Fruit fly (Drosophila melanogaster) whole organism: ENCODE measurements around the gene CG6592.

Experiments used
- CG8478 ChIP-seq: fragments of >200 bp; optimal IDR thresholded peaks from 2 replicates; lab custom pipeline; 2018; ENCODE audit warnings: inconsistent platforms
- Dll ChIP-seq: fragments of >200 bp; optimal IDR thresholded peaks from 2 replicates; lab custom pipeline; 2017

- TF ChIP-seq CG8478 (lab: Kevin White, UChicago) (no peak), Dll (lab: Kevin White, UChicago) (no peak)
Observed at dm6 chr3L:6085157-6085556, 25.7 kb downstream of the CG6592 start.
